Worm (Caenorhabditis elegans) whole organism, L3 larva: Measurements from ENCODE around the gene F16F9.3.

Experiments used
- ama-1 ChIP-seq: fragments of 150-350 bp; optimal IDR thresholded peaks from 2 replicates; lab custom pipeline; 2018
- egl-27 ChIP-seq: sonication (generic microtip); optimal IDR thresholded peaks from 4 replicates; lab custom pipeline; 2017; ENCODE audit warnings: missing biosample characterization, missing genetic modification reagents, missing genetic modification characterization
- mdl-1 ChIP-seq: fragments of 150-350 bp; optimal IDR thresholded peaks from 2 replicates; lab custom pipeline; 2014; ENCODE audit warnings: missing biosample characterization, missing genetic modification characterization
- pha-4 ChIP-seq: fragments of 150-350 bp; optimal IDR thresholded peaks from 2 replicates; lab custom pipeline; 2014; ENCODE audit warnings: missing biosample characterization, missing genetic modification reagents, missing genetic modification characterization
- unc-39 ChIP-seq: sonication (generic microtip); optimal IDR thresholded peaks from 4 replicates; lab custom pipeline; 2017; ENCODE audit warnings: missing biosample characterization, missing genetic modification characterization

DNA sequence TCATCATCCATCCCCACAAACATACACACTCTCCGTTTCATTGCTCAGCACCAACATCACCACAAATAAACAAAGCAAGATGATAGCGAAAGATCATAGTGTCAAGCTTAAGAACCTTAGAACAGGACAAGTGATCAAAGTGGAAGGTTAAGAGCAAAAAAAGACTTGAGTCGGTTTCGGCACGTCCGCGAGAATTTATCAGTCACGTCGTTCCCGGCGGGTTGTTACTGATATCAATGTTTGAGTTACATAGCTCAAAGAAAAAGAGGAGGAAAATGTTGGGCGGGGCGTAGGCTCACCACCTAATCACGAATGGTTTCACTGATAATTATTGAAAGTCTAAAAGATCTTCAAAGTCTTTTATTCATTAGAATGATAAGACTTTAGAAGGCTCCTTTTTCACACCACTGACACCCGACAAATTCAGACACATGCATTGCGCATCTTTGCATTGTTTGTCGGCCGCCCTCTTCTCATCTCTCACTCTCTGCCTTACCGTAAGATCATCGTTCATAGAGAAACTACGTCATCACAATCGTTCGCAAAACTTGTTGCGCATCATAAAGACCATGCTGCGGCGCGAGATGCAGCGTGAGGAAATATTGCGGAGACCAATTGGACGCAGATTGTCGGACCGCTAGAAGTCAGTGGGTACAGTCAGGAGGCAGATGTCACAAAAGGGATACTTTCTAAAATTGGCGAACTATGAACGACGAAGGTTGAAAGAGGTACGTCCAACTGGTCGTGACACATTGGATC, 19.8 kb downstream of the F16F9.3 start:
- TF ChIP-seq ama-1 = peak; percentile 39
- TF ChIP-seq egl-27 (tag; lab: Kevin White, UChicago) = no peak
- no peak for TF ChIP-seq unc-39 (tag; lab: Kevin White, UChicago)
- TF ChIP-seq pha-4 (tag; lab: Kevin White, UChicago) = no peak
- TF ChIP-seq mdl-1 (tag; lab: Kevin White, UChicago) = peak; percentile 74
